Worm (Caenorhabditis elegans) whole organism, young adult: ENCODE results near the gene C01G10.18.

Source experiments
- atf-7 ChIP-seq: sonication (generic microtip); optimal IDR thresholded peaks from 2 replicates; lab custom pipeline; 2017; ENCODE audit warnings: mild to moderate bottlenecking, missing genetic modification characterization, missing compliant biosample characterization
- die-1 ChIP-seq: sonication (generic microtip); optimal IDR thresholded peaks from 2 replicates; lab custom pipeline; 2016; ENCODE audit warnings: missing genotype, mild to moderate bottlenecking, missing genetic modification characterization, missing compliant biosample characterization
- gei-17 ChIP-seq: fragments of 200-800 bp; sonication (Bioruptor generic); optimal IDR thresholded peaks from 2 replicates; lab custom pipeline; 2018; ENCODE audit warnings: mild to moderate bottlenecking, missing genetic modification characterization, missing compliant biosample characterization
- hsf-1 ChIP-seq: fragments of 200-800 bp; sonication (Bioruptor generic); IDR thresholded peaks from 2 replicates; pipeline ENCODE4 v1.3.6; 2022; ENCODE audit warnings: missing genetic modification reagents, missing genetic modification characterization, missing compliant biosample characterization
- nhr-80 ChIP-seq: sonication (generic microtip); optimal IDR thresholded peaks from 2 replicates; lab custom pipeline; 2016; ENCODE audit warnings: missing genetic modification characterization, missing compliant biosample characterization

DNA sequence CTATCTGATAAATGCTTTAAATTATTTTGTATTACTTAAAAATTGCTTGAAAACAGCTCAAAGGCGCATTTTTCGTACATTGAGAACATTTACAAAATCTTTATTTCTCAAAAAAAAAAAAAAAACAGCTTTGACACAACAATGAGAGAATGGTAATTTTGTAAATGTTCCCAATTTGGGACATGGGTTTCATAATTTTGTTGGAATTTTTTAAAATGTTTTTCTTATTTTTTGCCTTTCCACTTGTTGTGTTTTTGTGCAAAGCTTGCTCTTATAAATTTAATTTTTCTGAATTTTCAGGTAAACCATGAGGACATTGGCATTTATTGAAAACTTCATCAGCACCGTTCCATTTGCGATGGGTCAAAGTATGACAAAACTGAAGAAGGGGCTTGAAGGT, 23.1 kb upstream of the C01G10.18 start, which contains the start of gene T01G5.7:
- TF ChIP-seq atf-7 (tag; lab: Kevin White, UChicago): no peak
- no peak for TF ChIP-seq nhr-80 (tag; lab: Kevin White, UChicago)
- TF ChIP-seq die-1 (tag; lab: Kevin White, UChicago): no peak
- no peak for TF ChIP-seq hsf-1 (GFP tag; lab: Robert Waterston, UW)
- no peak for TF ChIP-seq gei-17 (GFP tag; lab: Kevin White, UChicago)
